Fruit fly (Drosophila melanogaster) whole organism, embryonic: ENCODE results near the gene RpS8.

Experiments
- Aef1 ChIP-seq: fragments of 200-800 bp; sonication (Bioruptor generic); IDR thresholded peaks from 3 replicates; pipeline ENCODE4 v1.3.6; 2022; ENCODE audit warnings: missing biosample characterization, missing genetic modification characterization
- CG11456 ChIP-seq: fragments of 200-800 bp; sonication (Bioruptor generic); IDR thresholded peaks from 3 replicates; pipeline ENCODE4 v1.3.6; 2022; ENCODE audit warnings: missing biosample characterization, missing genetic modification characterization
- CG12104 ChIP-seq: fragments of 200-800 bp; sonication (Bioruptor generic); optimal IDR thresholded peaks from 3 replicates; lab custom pipeline; 2016; ENCODE audit warnings: missing biosample characterization, missing genetic modification characterization
- CG12219 ChIP-seq: fragments of 200-800 bp; sonication (Bioruptor generic); optimal IDR thresholded peaks from 3 replicates; lab custom pipeline; 2018; ENCODE audit warnings: missing biosample characterization, mild to moderate bottlenecking, missing genetic modification characterization
- CG13624 ChIP-seq: fragments of 200-800 bp; sonication (Bioruptor generic); optimal IDR thresholded peaks from 2 replicates; lab custom pipeline; 2016; ENCODE audit warnings: missing biosample characterization, missing genetic modification characterization
- CG13894 ChIP-seq: fragments of 200-800 bp; sonication (Bioruptor generic); optimal IDR thresholded peaks from 3 replicates; lab custom pipeline; 2018; ENCODE audit warnings: missing biosample characterization, mild to moderate bottlenecking, missing genetic modification characterization, moderate library complexity
- CG14860 ChIP-seq: fragments of 200-800 bp; sonication (Bioruptor generic); IDR thresholded peaks from 3 replicates; pipeline ENCODE4 v1.3.6; 2022; ENCODE audit warnings: missing biosample characterization, missing genetic modification characterization; ENCODE audit not compliant: partially characterized antibody
- CG15601 ChIP-seq: fragments of 200-800 bp; sonication (Bioruptor generic); optimal IDR thresholded peaks from 3 replicates; lab custom pipeline; 2019; ENCODE audit warnings: missing biosample characterization, mild to moderate bottlenecking, missing genetic modification characterization, moderate library complexity
- CG16815 ChIP-seq: fragments of 200-800 bp; sonication (Bioruptor generic); optimal IDR thresholded peaks from 3 replicates; lab custom pipeline; 2017; ENCODE audit warnings: missing biosample characterization, mild to moderate bottlenecking, missing genetic modification characterization
- CG16863 ChIP-seq: fragments of 200-800 bp; sonication (Bioruptor generic); optimal IDR thresholded peaks from 3 replicates; lab custom pipeline; 2016; ENCODE audit warnings: missing biosample characterization, missing genetic modification characterization
- CG30431 ChIP-seq: fragments of 200-800 bp; sonication (Bioruptor generic); optimal IDR thresholded peaks from 2 replicates; lab custom pipeline; 2017; ENCODE audit warnings: missing biosample characterization, missing genetic modification characterization
- CG31388 ChIP-seq: fragments of 200-800 bp; sonication (Bioruptor generic); optimal IDR thresholded peaks from 2 replicates; lab custom pipeline; 2016; ENCODE audit warnings: missing biosample characterization, missing genetic modification characterization
- CG31441 ChIP-seq: fragments of 200-800 bp; sonication (Bioruptor generic); IDR thresholded peaks from 2 replicates; pipeline ENCODE4 v1.3.6; 2022; ENCODE audit warnings: missing biosample characterization, missing genetic modification characterization
- CG34422 ChIP-seq: fragments of 200-800 bp; sonication (Bioruptor generic); IDR thresholded peaks from 3 replicates; pipeline ENCODE4 v1.3.6; 2022; ENCODE audit warnings: missing biosample characterization, missing genetic modification characterization
- CG3995 ChIP-seq: fragments of 200-800 bp; sonication (Bioruptor generic); optimal IDR thresholded peaks from 3 replicates; lab custom pipeline; 2016; ENCODE audit warnings: missing biosample characterization, missing genetic modification characterization
- CG4328 ChIP-seq: fragments of 200-800 bp; sonication (Bioruptor generic); optimal IDR thresholded peaks from 3 replicates; lab custom pipeline; 2017; ENCODE audit warnings: missing biosample characterization, missing genetic modification reagents, missing genetic modification characterization
- CG43689 ChIP-seq: fragments of 200-800 bp; sonication (Bioruptor generic); IDR thresholded peaks from 2 replicates; pipeline ENCODE4 v1.3.6; 2022; ENCODE audit warnings: missing biosample characterization, missing genetic modification characterization
- CG5245 ChIP-seq: fragments of 200-800 bp; sonication (Bioruptor generic); optimal IDR thresholded peaks from 3 replicates; lab custom pipeline; 2016; ENCODE audit warnings: missing biosample characterization, missing genetic modification characterization
- CG8089 ChIP-seq: fragments of 200-800 bp; sonication (Bioruptor generic); optimal IDR thresholded peaks from 3 replicates; lab custom pipeline; 2016; ENCODE audit warnings: missing biosample characterization, missing genetic modification characterization
- CG8281 ChIP-seq: fragments of 200-800 bp; sonication (Bioruptor generic); optimal IDR thresholded peaks from 2 replicates; lab custom pipeline; 2018; ENCODE audit warnings: missing biosample characterization, mild to moderate bottlenecking, missing genetic modification characterization, moderate library complexity
- CG8388 ChIP-seq: fragments of 200-800 bp; sonication (Bioruptor generic); optimal IDR thresholded peaks from 2 replicates; lab custom pipeline; 2019; ENCODE audit warnings: missing biosample characterization, mild to moderate bottlenecking, missing genetic modification characterization, moderate library complexity
- CG8765 ChIP-seq: fragments of 200-800 bp; sonication (Bioruptor generic); IDR thresholded peaks from 2 replicates; pipeline ENCODE4 v1.3.6; 2022; ENCODE audit warnings: missing biosample characterization, missing genetic modification characterization
- Camta ChIP-seq: fragments of 200-800 bp; sonication (Bioruptor generic); optimal IDR thresholded peaks from 2 replicates; lab custom pipeline; 2016; ENCODE audit warnings: missing biosample characterization, missing genetic modification characterization
- Chrac-16 ChIP-seq: fragments of 200-800 bp; sonication (Bioruptor generic); optimal IDR thresholded peaks from 3 replicates; lab custom pipeline; 2016; ENCODE audit warnings: missing biosample characterization, missing genetic modification characterization
- CrebB ChIP-seq: fragments of 200-800 bp; sonication (Bioruptor generic); optimal IDR thresholded peaks from 3 replicates; lab custom pipeline; 2018; ENCODE audit warnings: missing biosample characterization, mild to moderate bottlenecking, missing genetic modification characterization
- Dek ChIP-seq: fragments of 200-800 bp; sonication (Bioruptor generic); optimal IDR thresholded peaks from 3 replicates; lab custom pipeline; 2019; ENCODE audit warnings: missing biosample characterization, mild to moderate bottlenecking, missing genetic modification characterization, moderate library complexity
- Fer1 ChIP-seq: fragments of 200-800 bp; sonication (Bioruptor generic); optimal IDR thresholded peaks from 2 replicates; lab custom pipeline; 2017; ENCODE audit warnings: missing biosample characterization, mild to moderate bottlenecking, missing genetic modification characterization
- HLH3B ChIP-seq: fragments of 200-800 bp; sonication (Bioruptor generic); IDR thresholded peaks from 2 replicates; pipeline ENCODE4 v1.3.6; 2022; ENCODE audit warnings: missing biosample characterization, missing genetic modification characterization
- HLHmδ ChIP-seq: fragments of 200-800 bp; sonication (Bioruptor generic); optimal IDR thresholded peaks from 2 replicates; lab custom pipeline; 2018; ENCODE audit warnings: missing biosample characterization, mild to moderate bottlenecking, missing genetic modification characterization, moderate library complexity
- HmgD ChIP-seq: fragments of 200-800 bp; sonication (Bioruptor generic); optimal IDR thresholded peaks from 3 replicates; lab custom pipeline; 2016; ENCODE audit warnings: missing biosample characterization, missing genetic modification characterization
- Hmr ChIP-seq: fragments of 200-800 bp; sonication (Bioruptor generic); optimal IDR thresholded peaks from 3 replicates; lab custom pipeline; 2017; ENCODE audit warnings: mild to moderate bottlenecking, missing biosample characterization, missing genetic modification reagents, missing genetic modification characterization
- NK7.1 ChIP-seq: fragments of 200-800 bp; sonication (Bioruptor generic); optimal IDR thresholded peaks from 3 replicates; lab custom pipeline; 2016; ENCODE audit warnings: missing biosample characterization, missing genetic modification characterization
- Sry-δ ChIP-seq: fragments of 200-800 bp; sonication (Bioruptor generic); optimal IDR thresholded peaks from 2 replicates; lab custom pipeline; 2016; ENCODE audit warnings: missing biosample characterization, missing genetic modification characterization
- Stat92E ChIP-seq, 3 experiments: fragments of >200 bp in 2 of 3; fragments of 200-800 bp in 1 of 3; sonication (Bioruptor generic) in 1 of 3; optimal IDR thresholded peaks; 2 replicates each; lab custom pipeline; 2017 to 2019; ENCODE audit warnings: missing biosample characterization in 3 of 3, missing genetic modification characterization in 3 of 3, mild to moderate bottlenecking in 1 of 3, moderate library complexity in 1 of 3
- Vsx1 ChIP-seq: fragments of 200-800 bp; sonication (Bioruptor generic); optimal IDR thresholded peaks from 2 replicates; lab custom pipeline; 2017; ENCODE audit warnings: missing biosample characterization, mild to moderate bottlenecking, missing genetic modification characterization, missing genetic modification reagents
- ap ChIP-seq: fragments of 200-800 bp; sonication (Bioruptor generic); IDR thresholded peaks from 2 replicates; pipeline ENCODE4 v1.3.6; 2022; ENCODE audit warnings: missing biosample characterization, missing genetic modification characterization
- dmrt99B ChIP-seq: fragments of 200-800 bp; sonication (Bioruptor generic); optimal IDR thresholded peaks from 2 replicates; lab custom pipeline; 2018; ENCODE audit warnings: missing biosample characterization, mild to moderate bottlenecking, missing genetic modification characterization, moderate library complexity
- fu2 ChIP-seq: fragments of 200-800 bp; sonication (Bioruptor generic); optimal IDR thresholded peaks from 2 replicates; lab custom pipeline; 2016; ENCODE audit warnings: missing biosample characterization, missing genetic modification characterization
- klu ChIP-seq: fragments of 200-800 bp; sonication (Bioruptor generic); IDR thresholded peaks from 2 replicates; pipeline ENCODE4 v1.3.6; 2022; ENCODE audit warnings: missing biosample characterization, missing genetic modification characterization
- luna ChIP-seq: fragments of 200-800 bp; sonication (Bioruptor generic); optimal IDR thresholded peaks from 2 replicates; lab custom pipeline; 2016; ENCODE audit warnings: missing biosample characterization, missing genetic modification characterization
- nerfin-1 ChIP-seq: fragments of 200-800 bp; sonication (Bioruptor generic); optimal IDR thresholded peaks from 3 replicates; lab custom pipeline; 2019; ENCODE audit warnings: missing biosample characterization, mild to moderate bottlenecking, missing genetic modification characterization, moderate library complexity
- pan ChIP-seq, 4 experiments: fragments of >200 bp in 3 of 4; fragments of 200-800 bp in 1 of 4; sonication (Bioruptor generic) in 1 of 4; optimal IDR thresholded peaks in 3 of 4; IDR thresholded peaks in 1 of 4; 2 replicates each; pipeline versions ENCODE4 v1.3.6 to Lab custom; 2017 to 2022; ENCODE audit warnings: missing biosample characterization in 2 of 4, missing genetic modification characterization in 2 of 4, mixed read lengths in 1 of 4
- pros ChIP-seq: fragments of 200-800 bp; sonication (Bioruptor generic); optimal IDR thresholded peaks from 3 replicates; lab custom pipeline; 2019; ENCODE audit warnings: missing biosample characterization, mild to moderate bottlenecking, missing genetic modification characterization, moderate library complexity
- rib ChIP-seq: fragments of 200-800 bp; sonication (Bioruptor generic); IDR thresholded peaks from 2 replicates; pipeline ENCODE4 v1.3.6; 2022; ENCODE audit warnings: missing biosample characterization, missing genetic modification characterization
- shn ChIP-seq: fragments of 200-800 bp; sonication (Bioruptor generic); optimal IDR thresholded peaks from 3 replicates; lab custom pipeline; 2016; ENCODE audit warnings: missing biosample characterization, missing genetic modification characterization
- sim ChIP-seq: fragments of 200-800 bp; sonication (Bioruptor generic); IDR thresholded peaks from 2 replicates; pipeline ENCODE4 v1.3.6; 2022; ENCODE audit warnings: missing biosample characterization, missing genetic modification characterization
- stc ChIP-seq: fragments of 200-800 bp; sonication (Bioruptor generic); IDR thresholded peaks from 2 replicates; pipeline ENCODE4 v1.3.6; 2022; ENCODE audit warnings: missing biosample characterization, missing genetic modification characterization
- unc-4 ChIP-seq: fragments of 200-800 bp; sonication (Bioruptor generic); IDR thresholded peaks from 2 replicates; pipeline ENCODE4 v1.3.6; 2022; ENCODE audit warnings: missing biosample characterization, missing genetic modification characterization; ENCODE audit not compliant: partially characterized antibody
- vvl ChIP-seq: fragments of 200-800 bp; sonication (Bioruptor generic); IDR thresholded peaks from 2 replicates; pipeline ENCODE4 v1.3.6; 2022; ENCODE audit warnings: missing biosample characterization, missing genetic modification characterization
- wor ChIP-seq: fragments of 200-800 bp; sonication (Bioruptor generic); IDR thresholded peaks from 2 replicates; pipeline ENCODE4 v1.3.6; 2022; ENCODE audit warnings: missing biosample characterization, missing genetic modification characterization

Gene RpS8

DNA sequence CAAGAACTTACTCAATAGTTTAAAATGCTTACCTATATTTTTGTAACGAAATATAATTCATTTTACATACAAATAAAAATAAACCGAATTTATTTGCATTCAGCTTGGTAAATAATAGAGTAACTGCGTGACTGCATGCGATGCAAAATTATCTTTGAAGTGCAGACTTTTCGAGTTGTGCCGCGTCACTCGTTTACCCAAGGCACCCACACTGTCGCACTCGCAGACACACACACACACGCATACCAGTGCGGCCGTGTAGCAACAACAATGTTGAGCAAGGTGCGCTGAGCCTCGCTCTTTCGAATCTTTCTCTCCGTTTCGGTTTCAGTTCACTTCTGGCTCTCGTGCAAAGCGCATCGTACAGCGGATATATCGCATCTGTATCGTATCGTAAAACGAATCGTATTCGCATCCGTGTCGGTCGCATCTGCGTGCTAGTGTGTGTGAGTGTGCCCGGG is 15.4 kb downstream of the RpS8 start, which contains the start of gene CG31038 (continued):
- TF ChIP-seq nerfin-1 (tag; lab: Kevin White, UChicago), result peak; percentile 20
- TF ChIP-seq Fer1 (GFP tag; lab: Kevin White, UChicago), result no peak
- TF ChIP-seq CG8281 (tag; lab: Kevin White, UChicago), result no peak
- 0 out of 2 replicates have a peak, but pooled peaks have one; percentile 17 for TF ChIP-seq stc (GFP tag; lab: Robert Waterston, UW)
- no peak for TF ChIP-seq Sry-δ
- TF ChIP-seq pros (GFP tag; lab: Kevin White, UChicago), result peak; percentile 34
- TF ChIP-seq CG15601 (tag; lab: Kevin White, UChicago), result peak; percentile 80
- no peak for TF ChIP-seq Dek (tag; lab: Kevin White, UChicago)
- no peak for TF ChIP-seq CG4328 (GFP tag; lab: Kevin White, UChicago)
- TF ChIP-seq rib (GFP tag; lab: Robert Waterston, UW), result peak; percentile 59; the same call in 1 of the 2 replicates
- TF ChIP-seq CG43689 (GFP tag; lab: Robert Waterston, UW), result no peak
- no peak for TF ChIP-seq Chrac-16 (GFP tag; lab: Kevin White, UChicago)
- TF ChIP-seq luna, result no peak
- no peak for TF ChIP-seq CG5245 (GFP tag; lab: Kevin White, UChicago)
- no peak for TF ChIP-seq klu
- peak; percentile 24 for TF ChIP-seq CG31441 (GFP tag; lab: Robert Waterston, UW)
- TF ChIP-seq CG16815, result no peak
- peak; percentile 23 for TF ChIP-seq shn (GFP tag; lab: Kevin White, UChicago)
- TF ChIP-seq CG14860 (GFP tag; lab: Robert Waterston, UW), result no peak
- no peak for TF ChIP-seq Camta
- no peak for TF ChIP-seq CG30431 (GFP tag; lab: Kevin White, UChicago)
- TF ChIP-seq dmrt99B, result peak; percentile 40
- TF ChIP-seq NK7.1, result peak; percentile 1
- TF ChIP-seq HLH3B (GFP tag; lab: Robert Waterston, UW), result no peak
- TF ChIP-seq CG13894 (tag; lab: Kevin White, UChicago), result no peak
- TF ChIP-seq unc-4 (GFP tag; lab: Robert Waterston, UW), result peak; percentile 40; the same call in 1 of the 2 replicates
- no peak for TF ChIP-seq ap
- TF ChIP-seq HmgD, result no peak
- TF ChIP-seq CG12219 (GFP tag; lab: Kevin White, UChicago), result peak; percentile 42
- TF ChIP-seq CG16863 (GFP tag; lab: Kevin White, UChicago), result no peak
- TF ChIP-seq CrebB (tag; lab: Kevin White, UChicago), result peak; percentile 40
- no peak for TF ChIP-seq wor
- TF ChIP-seq CG34422 (GFP tag; lab: Robert Waterston, UW), result peak; percentile 71; the same call in 1 of the 3 replicates
- no peak for TF ChIP-seq CG3995 (GFP tag; lab: Kevin White, UChicago)
- TF ChIP-seq CG8089 (GFP tag; lab: Kevin White, UChicago), result no peak
- peak; percentile 37; the same call in 1 of the 2 replicates for TF ChIP-seq CG8765 (GFP tag; lab: Robert Waterston, UW)
- TF ChIP-seq sim (GFP tag; lab: Robert Waterston, UW), result no peak
- TF ChIP-seq CG11456 (GFP tag; lab: Robert Waterston, UW), result no peak
- TF ChIP-seq pan (optimal IDR thresholded peaks at IDR 0.05; lab: Kevin White, UChicago), result no peak
- peak in 1 of 2 experiments; percentile 62 for TF ChIP-seq pan (GFP tag; optimal IDR thresholded peaks at IDR 0.05 in 1 of 2, IDR thresholded peaks at IDR 0.05 in 1 of 2)
- TF ChIP-seq CG8388 (GFP tag; lab: Kevin White, UChicago), result no peak
- TF ChIP-seq vvl, result peak; percentile 57; the same call in 1 of the 2 replicates
- TF ChIP-seq HLHmδ (GFP tag; lab: Kevin White, UChicago), result peak; percentile 89
- TF ChIP-seq Vsx1 (GFP tag; lab: Kevin White, UChicago), result no peak
- TF ChIP-seq CG12104 (GFP tag; lab: Kevin White, UChicago), result no peak
- peak; percentile 66 for TF ChIP-seq Aef1 (GFP tag; lab: Robert Waterston, UW)
- no peak for TF ChIP-seq Hmr (GFP tag; lab: Kevin White, UChicago)
- TF ChIP-seq CG31388, result no peak
- peak in 1 of 3 experiments; percentile 32 for TF ChIP-seq Stat92E (GFP tag; optimal IDR thresholded peaks at IDR 0.05; lab: Kevin White, UChicago)
- TF ChIP-seq fu2 (GFP tag; lab: Kevin White, UChicago), result no peak
- TF ChIP-seq CG13624 (GFP tag; lab: Kevin White, UChicago), result no peak
